Worm (Caenorhabditis elegans) whole organism, L4 larva: ENCODE measurements around the gene Y34B4A.4.

Experiments
- nhr-77 ChIP-seq: fragments of 150-350 bp; optimal IDR thresholded peaks from 2 replicates; lab custom pipeline; 2014; ENCODE audit warnings: missing biosample characterization, missing genetic modification characterization
- vab-7 ChIP-seq: fragments of 200-800 bp; sonication (Bioruptor generic); IDR thresholded peaks from 2 replicates; pipeline ENCODE4 v1.3.6; 2022; ENCODE audit warnings: missing genetic modification reagents, missing genetic modification characterization, missing compliant biosample characterization
- zip-2 ChIP-seq: fragments of 150-350 bp; optimal IDR thresholded peaks from 2 replicates; lab custom pipeline; 2014; ENCODE audit warnings: missing biosample characterization, missing genetic modification characterization

DNA sequence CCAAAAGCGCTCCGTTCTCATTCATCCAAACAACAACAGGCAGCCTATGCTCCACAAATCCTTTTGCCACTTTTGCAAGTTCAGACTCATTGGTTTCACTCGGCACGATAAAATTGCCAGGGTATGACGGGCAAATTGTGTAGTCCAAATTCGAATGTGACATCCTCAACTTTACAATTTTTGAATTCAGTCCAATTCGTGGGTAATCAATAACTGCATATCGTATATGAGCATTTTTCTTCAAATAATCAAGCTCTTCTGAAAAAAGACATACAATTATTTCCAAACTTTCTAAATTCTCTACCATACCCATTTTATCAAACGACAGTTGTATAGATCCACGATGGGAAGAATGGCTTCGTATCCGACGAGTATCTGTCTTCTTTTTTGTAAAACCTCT lies 25.9 kb upstream of the Y34B4A.4 start:
- TF ChIP-seq nhr-77 (no peak), vab-7 (GFP tag; lab: Robert Waterston, UW) (no peak), zip-2 (tag; lab: Kevin White, UChicago) (no peak)
